Worm (Caenorhabditis elegans): Measurements from ENCODE around the gene pmpl-1.

ce11 chrX:3742223-3742622 lies 45.6 kb upstream of the pmpl-1 start, which contains the start of gene fkh-2:
- TF ChIP-seq F57C9.4 (tag; optimal IDR thresholded peaks at IDR 0.05) (no peak), egl-44 (GFP tag; IDR thresholded peaks at IDR 0.05) (no peak), him-1 (tag; optimal IDR thresholded peaks at IDR 0.05) (no peak), athp-1 (tag; optimal IDR thresholded peaks at IDR 0.05) (no peak), lsy-27 (tag; optimal IDR thresholded peaks at IDR 0.05; ENCODE audit: borderline replicate concordance, insufficient read depth) (no peak), ama-1 (optimal IDR thresholded peaks at IDR 0.05) (no peak), ama-1 (GFP tag; optimal IDR thresholded peaks at IDR 0.05) (no peak), ztf-6 (GFP tag; IDR thresholded peaks at IDR 0.05) (no peak), Y95B8A.8 (GFP tag; IDR thresholded peaks at IDR 0.05) (no peak)

Measured in whole organism, young adult.